Fruit fly (Drosophila melanogaster): ENCODE measurements around the gene CG9393.

DNA sequence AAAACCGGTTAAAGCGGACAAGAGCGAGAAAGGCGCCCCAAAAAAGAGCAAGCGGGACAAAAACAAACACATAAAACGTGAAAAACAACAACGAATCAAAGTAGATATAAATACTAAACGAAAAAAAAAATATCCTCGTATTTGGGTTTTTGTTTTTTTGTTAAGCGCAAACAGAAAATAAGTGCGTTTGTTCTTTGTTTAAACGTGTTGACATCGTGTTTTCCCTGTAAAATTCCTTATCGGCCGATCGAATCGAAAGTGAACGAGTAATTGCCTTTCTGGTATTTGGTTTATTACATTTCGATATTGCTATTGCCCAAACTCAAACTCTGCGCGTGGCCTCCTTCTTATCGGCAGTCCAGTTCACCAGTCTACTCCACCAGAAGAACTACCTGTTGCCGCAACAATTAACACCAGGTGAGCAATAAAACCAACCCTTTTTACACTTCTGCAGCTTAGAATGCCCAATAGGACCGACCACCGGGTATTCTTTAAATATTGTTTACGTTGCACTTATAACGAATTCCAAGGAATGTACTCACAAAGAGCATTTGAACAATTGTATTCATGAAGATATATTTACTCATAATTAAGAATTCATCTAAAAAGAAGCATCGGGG, 28.4 kb upstream of the CG9393 start:
- TF ChIP-seq CTCF (optimal IDR thresholded peaks at IDR 0.05) (no peak), CG8478 (optimal IDR thresholded peaks at IDR 0.05) (no peak)

Measured in S2 (cell line).